Worm (Caenorhabditis elegans): ENCODE measurements around the gene mam-7.

DNA sequence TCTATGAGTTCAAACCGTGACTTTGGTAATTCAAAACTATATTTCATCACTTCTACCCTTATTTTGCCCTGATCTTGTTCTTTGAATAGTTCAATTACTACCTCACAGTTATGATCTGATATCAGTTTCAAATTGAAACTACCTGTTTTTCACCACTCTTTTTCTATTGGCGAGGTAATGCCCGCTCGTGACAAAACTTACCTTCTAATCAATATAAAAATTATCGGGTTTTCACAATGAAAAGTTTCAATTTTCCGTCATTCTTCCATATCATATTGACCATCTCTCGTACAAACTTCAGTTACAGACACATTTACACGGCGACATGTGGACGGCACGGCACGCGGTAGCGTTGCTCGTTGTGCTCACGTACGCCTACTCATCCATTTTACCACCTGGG, 39.1 kb downstream of the mam-7 start, which contains the start of gene dec-7:
- TF ChIP-seq lin-15B (tag; optimal IDR thresholded peaks at IDR 0.05) = no peak
- no peak for TF ChIP-seq lin-13 (GFP tag; optimal IDR thresholded peaks at IDR 0.05)
- no peak for TF ChIP-seq unc-86 (tag; optimal IDR thresholded peaks at IDR 0.05)
- TF ChIP-seq egl-27 (tag; optimal IDR thresholded peaks at IDR 0.05) = no peak
